Worm (Caenorhabditis elegans) whole organism, L2 larva: ENCODE measurements around the gene E02C12.10.

ENCODE experiments used
- R02D3.7 ChIP-seq: fragments of 150-350 bp; optimal IDR thresholded peaks from 2 replicates; lab custom pipeline; 2014; ENCODE audit warnings: missing biosample characterization, missing genetic modification characterization
- ama-1 ChIP-seq: fragments of 150-350 bp; optimal IDR thresholded peaks from 2 replicates; lab custom pipeline; 2018; ENCODE audit warnings: inconsistent platforms
- ceh-82 ChIP-seq: fragments of 150-350 bp; optimal IDR thresholded peaks from 2 replicates; lab custom pipeline; 2014; ENCODE audit warnings: missing biosample characterization, missing genetic modification characterization
- crh-2 ChIP-seq: sonication (generic microtip); optimal IDR thresholded peaks from 2 replicates; lab custom pipeline; 2017; ENCODE audit warnings: missing biosample characterization, missing genetic modification characterization
- fos-1 ChIP-seq: fragments of 150-350 bp; optimal IDR thresholded peaks from 2 replicates; lab custom pipeline; 2014; ENCODE audit warnings: missing biosample characterization, missing genetic modification characterization
- lin-39 ChIP-seq: fragments of 150-350 bp; optimal IDR thresholded peaks from 2 replicates; lab custom pipeline; 2014; ENCODE audit warnings: missing biosample characterization, missing genetic modification reagents, missing genetic modification characterization
- nhr-77 ChIP-seq: fragments of 150-350 bp; optimal IDR thresholded peaks from 2 replicates; lab custom pipeline; 2014; ENCODE audit warnings: missing biosample characterization, missing genetic modification characterization
- sem-4 ChIP-seq: fragments of 150-350 bp; optimal IDR thresholded peaks from 2 replicates; lab custom pipeline; 2014; ENCODE audit warnings: missing biosample characterization, missing genetic modification reagents, missing genetic modification characterization
- skn-1 ChIP-seq: sonication (generic microtip); optimal IDR thresholded peaks from 2 replicates; lab custom pipeline; 2017; ENCODE audit warnings: missing biosample characterization, missing genetic modification characterization
- unc-39 ChIP-seq: fragments of 150-350 bp; optimal IDR thresholded peaks from 2 replicates; lab custom pipeline; 2014; ENCODE audit warnings: missing biosample characterization, missing genetic modification characterization

DNA sequence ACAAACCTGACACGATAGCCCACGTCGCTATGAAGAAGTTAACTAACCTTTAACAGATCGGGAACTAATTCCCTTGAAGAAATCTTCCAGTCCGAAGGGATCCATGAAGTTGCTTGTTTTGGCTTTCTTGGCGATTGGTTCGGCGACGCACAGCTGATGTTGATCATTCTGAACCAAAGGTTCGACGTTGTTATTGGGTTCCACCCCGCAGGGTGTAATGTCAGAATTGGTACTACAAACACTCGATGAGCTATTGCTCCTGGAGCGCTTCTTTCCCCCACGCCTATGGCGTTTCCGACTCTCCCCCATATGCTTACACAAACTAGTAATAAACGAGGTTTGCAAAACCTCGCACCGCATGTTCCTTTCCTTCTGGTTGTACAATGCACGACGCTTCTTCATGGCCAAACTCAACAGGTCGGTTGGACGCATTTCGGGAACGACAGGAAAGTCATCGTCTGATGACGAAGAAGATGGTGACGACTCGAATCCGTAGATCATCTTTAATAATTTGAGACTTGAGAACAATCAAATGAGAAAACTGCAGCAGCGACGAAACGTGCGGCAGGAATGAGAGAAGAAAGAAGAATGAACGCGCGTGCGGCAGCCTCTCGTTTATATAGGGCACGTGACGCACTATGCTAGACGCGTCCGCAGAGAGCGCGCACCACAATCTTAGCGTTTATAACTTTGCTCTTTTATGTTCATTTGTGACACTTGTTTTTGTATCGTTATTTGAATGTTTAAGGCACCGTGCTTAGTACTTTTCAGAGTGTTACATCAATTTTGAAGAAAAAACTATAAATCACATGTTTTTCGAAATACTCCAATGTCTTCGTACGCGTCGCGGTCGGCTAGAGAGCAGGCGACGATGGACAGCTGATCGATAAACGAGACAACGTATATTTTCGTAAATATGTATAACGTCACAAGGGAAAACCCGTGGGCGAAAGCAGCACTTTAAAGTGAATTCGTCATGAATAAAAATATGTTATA lies 34.3 kb downstream of the E02C12.10 start, which contains the start of gene tos-1:
- TF ChIP-seq unc-39 (tag; lab: Kevin White, UChicago): peak; percentile 51
- peak; percentile 95 for TF ChIP-seq fos-1 (tag; lab: Kevin White, UChicago)
- peak; percentile 82 for TF ChIP-seq ceh-82 (tag; lab: Kevin White, UChicago)
- peak; percentile 88 for TF ChIP-seq nhr-77 (tag; lab: Kevin White, UChicago)
- TF ChIP-seq R02D3.7 (tag; lab: Kevin White, UChicago): peak; percentile 64
- TF ChIP-seq skn-1: no peak
- peak; percentile 96 for TF ChIP-seq sem-4 (tag; lab: Kevin White, UChicago)
- TF ChIP-seq ama-1: peak; percentile 99
- peak; percentile 98 for TF ChIP-seq crh-2
- peak; percentile 59 for TF ChIP-seq lin-39
